Worm (Caenorhabditis elegans): ENCODE measurements around the gene best-15.

The best-15 gene

ce11 chrIV:10819049-10819448 lies 13.0 kb downstream of the best-15 start (continued):
- no peak for TF ChIP-seq Y56A3A.18 (GFP tag; IDR thresholded peaks at IDR 0.05)

DNA sequence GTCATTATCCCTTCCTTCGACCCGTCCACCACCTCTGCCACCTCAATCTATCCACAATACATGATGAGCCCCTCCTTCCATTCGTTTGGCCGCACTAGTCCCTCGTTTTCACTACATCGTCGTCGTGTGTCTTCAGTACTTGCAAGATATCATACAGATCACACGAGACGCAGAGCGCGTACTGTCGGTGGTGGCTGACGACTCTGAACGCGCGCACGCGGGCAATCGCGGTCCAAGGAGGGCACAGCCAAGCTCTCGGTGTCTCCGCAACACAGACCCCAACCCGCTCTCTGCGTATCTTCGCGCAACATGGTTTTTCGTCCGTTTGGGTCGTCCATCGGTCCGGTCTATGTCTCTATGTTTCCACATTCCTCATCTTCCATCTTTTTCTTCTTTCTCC lies 15.0 kb downstream of the best-15 start:
- TF ChIP-seq chd-7 (tag; optimal IDR thresholded peaks at IDR 0.05) = no peak
- no peak for TF ChIP-seq nfya-2 (GFP tag; IDR thresholded peaks at IDR 0.05)
- no peak for TF ChIP-seq hsf-1 (GFP tag; IDR thresholded peaks at IDR 0.05)
- no peak for TF ChIP-seq Y79H2A.3 (GFP tag; conservative IDR thresholded peaks at IDR 0.05)
- 0 out of 2 replicates have a peak, but pooled peaks have one; percentile 15 for TF ChIP-seq K11D2.4 (GFP tag; IDR thresholded peaks at IDR 0.05)
- TF ChIP-seq lin-40 (tag; optimal IDR thresholded peaks at IDR 0.05) = no peak
- no peak for TF ChIP-seq ztf-28 (GFP tag; IDR thresholded peaks at IDR 0.05)
- TF ChIP-seq egrh-3 (GFP tag; IDR thresholded peaks at IDR 0.05) = peak; percentile 78; the same call in 1 of the 2 replicates
- TF ChIP-seq F33H1.4 (GFP tag; IDR thresholded peaks at IDR 0.05) = no peak
- no peak for TF ChIP-seq mel-28 (tag; optimal IDR thresholded peaks at IDR 0.05; ENCODE audit: borderline replicate concordance)
- TF ChIP-seq lsy-27 (tag; optimal IDR thresholded peaks at IDR 0.05; ENCODE audit: borderline replicate concordance, insufficient read depth) = no peak
- TF ChIP-seq unc-130 (GFP tag; optimal IDR thresholded peaks at IDR 0.05) = no peak
- no peak for TF ChIP-seq cebp-1 (GFP tag; IDR thresholded peaks at IDR 0.05)
- peak; percentile 12 for TF ChIP-seq cebp-1 (tag; optimal IDR thresholded peaks at IDR 0.05)
- no peak for TF ChIP-seq ZK185.1 (tag; optimal IDR thresholded peaks at IDR 0.05; ENCODE audit: poor library complexity, severe bottlenecking)
- TF ChIP-seq T26A5.8 (tag; optimal IDR thresholded peaks at IDR 0.05) = no peak
- no peak for TF ChIP-seq gei-17 (GFP tag; optimal IDR thresholded peaks at IDR 0.05)
- TF ChIP-seq lin-26 (GFP tag; IDR thresholded peaks at IDR 0.05) = 0 out of 2 replicates have a peak, but pooled peaks have one; percentile 25
- no peak for TF ChIP-seq lag-1 (GFP tag; IDR thresholded peaks at IDR 0.05)
- TF ChIP-seq sptf-2 (GFP tag; optimal IDR thresholded peaks at IDR 0.05) = no peak
- no peak for TF ChIP-seq snpc-1.1 (tag; optimal IDR thresholded peaks at IDR 0.05; ENCODE audit: insufficient read depth)
- no peak for TF ChIP-seq xnd-1 (tag; optimal IDR thresholded peaks at IDR 0.05)
- TF ChIP-seq rcor-1 (GFP tag; IDR thresholded peaks at IDR 0.05) = no peak
- no peak for TF ChIP-seq madf-10 (tag; optimal IDR thresholded peaks at IDR 0.05)
- TF ChIP-seq zfh-2 (GFP tag; conservative IDR thresholded peaks at IDR 0.05) = peak; percentile 96
- no peak for TF ChIP-seq ztf-25 (GFP tag; IDR thresholded peaks at IDR 0.05)
- TF ChIP-seq mcd-1 (GFP tag; IDR thresholded peaks at IDR 0.05) = peak; percentile 48; the same call in 1 of the 2 replicates
- no peak for TF ChIP-seq attf-6 (GFP tag; IDR thresholded peaks at IDR 0.05)
- no peak for TF ChIP-seq ztf-26 (tag; optimal IDR thresholded peaks at IDR 0.05)
- no peak for TF ChIP-seq B0261.1 (tag; optimal IDR thresholded peaks at IDR 0.05)
- no peak for TF ChIP-seq dpff-1 (tag; optimal IDR thresholded peaks at IDR 0.05)
- no peak for TF ChIP-seq nhr-120 (GFP tag; IDR thresholded peaks at IDR 0.05)
- TF ChIP-seq pha-4 (tag; optimal IDR thresholded peaks at IDR 0.05) = no peak
- no peak for TF ChIP-seq atf-7 (tag; optimal IDR thresholded peaks at IDR 0.05)
- no peak for TF ChIP-seq Y56A3A.18 (GFP tag; IDR thresholded peaks at IDR 0.05)
- no peak for TF ChIP-seq efl-1 (GFP tag; optimal IDR thresholded peaks at IDR 0.05)
- TF ChIP-seq madf-8 (GFP tag; conservative IDR thresholded peaks at IDR 0.05) = no peak
- no peak for TF ChIP-seq pbrm-1 (GFP tag; IDR thresholded peaks at IDR 0.05)
- no peak for TF ChIP-seq him-1 (tag; optimal IDR thresholded peaks at IDR 0.05)
- no peak for TF ChIP-seq ceh-100 (GFP tag; IDR thresholded peaks at IDR 0.05)
- TF ChIP-seq nfyb-1 (GFP tag; IDR thresholded peaks at IDR 0.05) = no peak
- no peak for TF ChIP-seq hlh-26 (GFP tag; conservative IDR thresholded peaks at IDR 0.05)
- no peak for TF ChIP-seq sea-2 (GFP tag; IDR thresholded peaks at IDR 0.05)
- no peak for TF ChIP-seq F57A8.1 (GFP tag; optimal IDR thresholded peaks at IDR 0.05)
- no peak for TF ChIP-seq madf-3 (GFP tag; IDR thresholded peaks at IDR 0.05)
- no peak for TF ChIP-seq snpc-4 (GFP tag; optimal IDR thresholded peaks at IDR 0.05)
- TF ChIP-seq snpc-4 (tag; optimal IDR thresholded peaks at IDR 0.05) = no peak
- no peak for TF ChIP-seq nhr-80 (tag; optimal IDR thresholded peaks at IDR 0.05)
